Fruit fly (Drosophila melanogaster) whole organism, adult: ENCODE data around the gene CG14518.

Experiments
- CG11617 ChIP-seq: fragments of 200-800 bp; sonication (Bioruptor generic); optimal IDR thresholded peaks from 2 replicates; lab custom pipeline; 2017; ENCODE audit warnings: mild to moderate bottlenecking, missing biosample characterization, missing genetic modification reagents, missing genetic modification characterization
- CG12768 ChIP-seq: fragments of 200-800 bp; sonication (Bioruptor generic); optimal IDR thresholded peaks from 2 replicates; lab custom pipeline; 2017; ENCODE audit warnings: missing biosample characterization, missing genetic modification characterization, mild to moderate bottlenecking, moderate library complexity, missing genetic modification reagents
- CG14711 ChIP-seq: fragments of 200-800 bp; sonication (Bioruptor generic); optimal IDR thresholded peaks from 2 replicates; lab custom pipeline; 2018; ENCODE audit warnings: missing biosample characterization, mild to moderate bottlenecking, missing genetic modification characterization, moderate library complexity
- CG1620 ChIP-seq: fragments of 200-800 bp; sonication (Bioruptor generic); optimal IDR thresholded peaks from 2 replicates; lab custom pipeline; 2016; ENCODE audit warnings: missing biosample characterization, missing genetic modification characterization
- CG33017 ChIP-seq: fragments of 200-800 bp; sonication (Bioruptor generic); optimal IDR thresholded peaks from 2 replicates; lab custom pipeline; 2018; ENCODE audit warnings: missing biosample characterization, mild to moderate bottlenecking, missing genetic modification characterization, moderate library complexity
- CG5204 ChIP-seq: fragments of 200-800 bp; sonication (Bioruptor generic); optimal IDR thresholded peaks from 2 replicates; lab custom pipeline; 2016; ENCODE audit warnings: missing biosample characterization, missing genetic modification characterization
- CG7045 ChIP-seq: fragments of 200-800 bp; sonication (Bioruptor generic); optimal IDR thresholded peaks from 2 replicates; lab custom pipeline; 2017; ENCODE audit warnings: missing biosample characterization, mild to moderate bottlenecking, missing genetic modification characterization
- CG7101 ChIP-seq: fragments of 200-800 bp; sonication (Bioruptor generic); optimal IDR thresholded peaks from 2 replicates; lab custom pipeline; 2018; ENCODE audit warnings: missing biosample characterization, mild to moderate bottlenecking, missing genetic modification characterization, moderate library complexity
- Clk ChIP-seq: fragments of 200-800 bp; sonication (Bioruptor generic); optimal IDR thresholded peaks from 2 replicates; lab custom pipeline; 2017; ENCODE audit warnings: missing biosample characterization, missing genetic modification characterization
- Crg-1 ChIP-seq: fragments of 200-800 bp; sonication (Bioruptor generic); optimal IDR thresholded peaks from 2 replicates; lab custom pipeline; 2016; ENCODE audit warnings: missing biosample characterization, missing genetic modification characterization
- Hr96 ChIP-seq: fragments of 200-800 bp; sonication (Bioruptor generic); optimal IDR thresholded peaks from 2 replicates; lab custom pipeline; 2016; ENCODE audit warnings: missing biosample characterization, missing genetic modification characterization
- Mnt ChIP-seq: fragments of 200-800 bp; sonication (Bioruptor generic); optimal IDR thresholded peaks from 2 replicates; lab custom pipeline; 2016; ENCODE audit warnings: missing biosample characterization, mild to moderate bottlenecking, missing genetic modification characterization
- bab1 ChIP-seq: fragments of 200-800 bp; sonication (Bioruptor generic); optimal IDR thresholded peaks from 3 replicates; lab custom pipeline; 2019; ENCODE audit warnings: missing biosample characterization, mild to moderate bottlenecking, missing genetic modification characterization, moderate library complexity
- cic ChIP-seq: fragments of 200-800 bp; sonication (Bioruptor generic); optimal IDR thresholded peaks from 2 replicates; lab custom pipeline; 2017; ENCODE audit warnings: missing biosample characterization, mild to moderate bottlenecking, missing genetic modification characterization, moderate library complexity
- cnc ChIP-seq, 2 experiments: fragments of >200 bp; optimal IDR thresholded peaks; 2 replicates each; lab custom pipeline; 2017
- kay ChIP-seq: fragments of 200-800 bp; sonication (Bioruptor generic); peaks from one replicate; lab custom pipeline; 2016; ENCODE audit warnings: missing biosample characterization, missing genetic modification characterization, borderline replicate concordance
- ovo ChIP-seq: fragments of 200-800 bp; sonication (Bioruptor generic); optimal IDR thresholded peaks from 2 replicates; lab custom pipeline; 2016; ENCODE audit warnings: missing biosample characterization, missing genetic modification characterization
- pad ChIP-seq: fragments of 200-800 bp; sonication (Bioruptor generic); optimal IDR thresholded peaks from 3 replicates; lab custom pipeline; 2017; ENCODE audit warnings: missing biosample characterization, missing genetic modification characterization, mild to moderate bottlenecking, moderate library complexity, missing genetic modification reagents
- tj ChIP-seq: fragments of 200-800 bp; sonication (Bioruptor generic); optimal IDR thresholded peaks from 3 replicates; lab custom pipeline; 2017; ENCODE audit warnings: missing biosample characterization, mild to moderate bottlenecking, missing genetic modification characterization, moderate library complexity
- toe ChIP-seq: fragments of 200-800 bp; sonication (Bioruptor generic); optimal IDR thresholded peaks from 2 replicates; lab custom pipeline; 2016; ENCODE audit warnings: missing biosample characterization, missing genetic modification characterization

Gene CG14518

dm6 chr3R:29063921-29064460, 39.2 kb downstream of the CG14518 start:
- TF ChIP-seq kay (GFP tag; lab: Kevin White, UChicago) (no peak), CG7045 (GFP tag; lab: Kevin White, UChicago) (no peak), pad (no peak), cnc (optimal IDR thresholded peaks at IDR 0.05; lab: Kevin White, UChicago) (no peak), CG33017 (tag; lab: Kevin White, UChicago) (no peak), Crg-1 (no peak), ovo (no peak), CG7101 (tag; lab: Kevin White, UChicago) (no peak), toe (GFP tag; lab: Kevin White, UChicago) (no peak), CG1620 (GFP tag; lab: Kevin White, UChicago) (no peak), bab1 (GFP tag; lab: Kevin White, UChicago) (no peak), CG14711 (tag; lab: Kevin White, UChicago) (no peak), CG12768 (GFP tag; lab: Kevin White, UChicago) (no peak), Clk (GFP tag; lab: Kevin White, UChicago) (no peak), cic (GFP tag; lab: Kevin White, UChicago) (no peak), tj (GFP tag; lab: Kevin White, UChicago) (no peak), Hr96 (GFP tag; lab: Kevin White, UChicago) (no peak), CG5204 (no peak)

- TF ChIP-seq CG33017 (tag; lab: Kevin White, UChicago) (no peak), Mnt (no peak), CG12768 (GFP tag; lab: Kevin White, UChicago) (peak; percentile 1), Clk (GFP tag; lab: Kevin White, UChicago) (peak; percentile 24), CG7045 (GFP tag; lab: Kevin White, UChicago) (peak; percentile 15), cnc (optimal IDR thresholded peaks at IDR 0.05; lab: Kevin White, UChicago) (no peak), Hr96 (GFP tag; lab: Kevin White, UChicago) (no peak)
Observed at dm6 chr3R:29064682-29065100, 39.9 kb downstream of the CG14518 start.

- TF ChIP-seq tj (GFP tag; lab: Kevin White, UChicago) (no peak), CG33017 (tag; lab: Kevin White, UChicago) (no peak), Crg-1 (peak; percentile 63), Mnt (peak; percentile 32), cnc (optimal IDR thresholded peaks at IDR 0.05; lab: Kevin White, UChicago) (no peak), pad (peak; percentile 7), CG7045 (GFP tag; lab: Kevin White, UChicago) (no peak), CG5204 (no peak), kay (GFP tag; lab: Kevin White, UChicago) (no peak), Hr96 (GFP tag; lab: Kevin White, UChicago) (no peak), CG7101 (tag; lab: Kevin White, UChicago) (no peak), cic (GFP tag; lab: Kevin White, UChicago) (peak; percentile 69), ovo (peak; percentile 65), CG14711 (tag; lab: Kevin White, UChicago) (no peak), bab1 (GFP tag; lab: Kevin White, UChicago) (no peak), Clk (GFP tag; lab: Kevin White, UChicago) (no peak), CG12768 (GFP tag; lab: Kevin White, UChicago) (no peak), CG1620 (GFP tag; lab: Kevin White, UChicago) (no peak), CG11617 (GFP tag; lab: Kevin White, UChicago) (no peak), toe (GFP tag; lab: Kevin White, UChicago) (no peak)
Observed at dm6 chr3R:29066285-29066684, 41.5 kb downstream of the CG14518 start.

dm6 chr3R:29067091-29067490, 42.3 kb downstream of the CG14518 start:
- peak; percentile 69 for TF ChIP-seq Mnt
- no peak for TF ChIP-seq toe (GFP tag; lab: Kevin White, UChicago)
- TF ChIP-seq CG33017 (tag; lab: Kevin White, UChicago): peak; percentile 2
- TF ChIP-seq tj (GFP tag; lab: Kevin White, UChicago): no peak
- peak; percentile 1 for TF ChIP-seq CG12768 (GFP tag; lab: Kevin White, UChicago)
- TF ChIP-seq Crg-1: no peak
- TF ChIP-seq cnc (optimal IDR thresholded peaks at IDR 0.05; lab: Kevin White, UChicago): no peak
- TF ChIP-seq ovo: no peak
- TF ChIP-seq CG11617 (GFP tag; lab: Kevin White, UChicago): no peak
- peak; percentile 28 for TF ChIP-seq cic (GFP tag; lab: Kevin White, UChicago)
- no peak for TF ChIP-seq CG14711 (tag; lab: Kevin White, UChicago)
- TF ChIP-seq Hr96 (GFP tag; lab: Kevin White, UChicago): no peak

- TF ChIP-seq bab1 (GFP tag; lab: Kevin White, UChicago): no peak
- no peak for TF ChIP-seq CG7045 (GFP tag; lab: Kevin White, UChicago)
- TF ChIP-seq CG5204: no peak
- no peak for TF ChIP-seq tj (GFP tag; lab: Kevin White, UChicago)
- TF ChIP-seq Mnt: no peak
- TF ChIP-seq cic (GFP tag; lab: Kevin White, UChicago): no peak
- no peak for TF ChIP-seq Crg-1
- TF ChIP-seq ovo: no peak
- TF ChIP-seq CG11617 (GFP tag; lab: Kevin White, UChicago): no peak
- TF ChIP-seq Hr96 (GFP tag; lab: Kevin White, UChicago): no peak
- no peak for TF ChIP-seq toe (GFP tag; lab: Kevin White, UChicago)
- no peak for TF ChIP-seq CG14711 (tag; lab: Kevin White, UChicago)
- TF ChIP-seq CG12768 (GFP tag; lab: Kevin White, UChicago): no peak
- TF ChIP-seq cnc (optimal IDR thresholded peaks at IDR 0.05; lab: Kevin White, UChicago): no peak
- no peak for TF ChIP-seq kay (GFP tag; lab: Kevin White, UChicago)
- TF ChIP-seq CG7101 (tag; lab: Kevin White, UChicago): no peak
- no peak for TF ChIP-seq pad
- no peak for TF ChIP-seq CG33017 (tag; lab: Kevin White, UChicago)
- TF ChIP-seq CG1620 (GFP tag; lab: Kevin White, UChicago): no peak
Observed at dm6 chr3R:29068430-29069207, 43.8 kb downstream of the CG14518 start.
